Fruit fly (Drosophila melanogaster) whole organism, embryonic: ENCODE measurements around the gene Zn72D.

Experiments
- Bdp1 ChIP-seq: fragments of 200-800 bp; sonication (Bioruptor generic); optimal IDR thresholded peaks from 3 replicates; lab custom pipeline; 2016; ENCODE audit warnings: missing biosample characterization, missing genetic modification characterization
- BtbVII ChIP-seq: fragments of 200-800 bp; sonication (Bioruptor generic); optimal IDR thresholded peaks from 3 replicates; lab custom pipeline; 2017; ENCODE audit warnings: missing biosample characterization, mild to moderate bottlenecking, missing genetic modification characterization
- CG10431 ChIP-seq: fragments of 200-800 bp; sonication (Bioruptor generic); optimal IDR thresholded peaks from 3 replicates; lab custom pipeline; 2018; ENCODE audit warnings: missing biosample characterization, mild to moderate bottlenecking, missing genetic modification characterization
- CG12071 ChIP-seq: fragments of 200-800 bp; sonication (Bioruptor generic); optimal IDR thresholded peaks from 3 replicates; lab custom pipeline; 2018; ENCODE audit warnings: missing biosample characterization, mild to moderate bottlenecking, missing genetic modification characterization
- CG12104 ChIP-seq: fragments of 200-800 bp; sonication (Bioruptor generic); optimal IDR thresholded peaks from 3 replicates; lab custom pipeline; 2016; ENCODE audit warnings: missing biosample characterization, missing genetic modification characterization
- CG15011 ChIP-seq: fragments of 200-800 bp; sonication (Bioruptor generic); optimal IDR thresholded peaks from 3 replicates; lab custom pipeline; 2018; ENCODE audit warnings: missing biosample characterization, mild to moderate bottlenecking, missing genetic modification characterization
- CG17829 ChIP-seq: fragments of 200-800 bp; optimal IDR thresholded peaks from 2 replicates; lab custom pipeline; 2019; ENCODE audit warnings: missing biosample characterization, mild to moderate bottlenecking, missing genetic modification characterization, moderate library complexity
- CG2199 ChIP-seq: fragments of 200-800 bp; sonication (Bioruptor generic); IDR thresholded peaks from 3 replicates; pipeline ENCODE4 v1.3.6; 2022; ENCODE audit warnings: missing biosample characterization, missing genetic modification characterization
- CG2712 ChIP-seq: fragments of 200-800 bp; optimal IDR thresholded peaks from 3 replicates; lab custom pipeline; 2019; ENCODE audit warnings: missing biosample characterization, mild to moderate bottlenecking, missing genetic modification characterization, moderate library complexity
- CG3163 ChIP-seq: fragments of 200-800 bp; sonication (Bioruptor generic); optimal IDR thresholded peaks from 3 replicates; lab custom pipeline; 2016; ENCODE audit warnings: missing biosample characterization, missing genetic modification characterization
- CG32767 ChIP-seq: fragments of 200-800 bp; sonication (Bioruptor generic); IDR thresholded peaks from 2 replicates; pipeline ENCODE4 v1.3.6; 2022; ENCODE audit warnings: missing biosample characterization, missing genetic modification characterization
- CG3726 ChIP-seq: fragments of 200-800 bp; sonication (Bioruptor generic); IDR thresholded peaks from 3 replicates; pipeline ENCODE4, ENCODE4 v1.3.6; 2022; ENCODE audit warnings: missing biosample characterization, missing genetic modification characterization
- CG5245 ChIP-seq: fragments of 200-800 bp; sonication (Bioruptor generic); optimal IDR thresholded peaks from 3 replicates; lab custom pipeline; 2016; ENCODE audit warnings: missing biosample characterization, missing genetic modification characterization
- CG6272 ChIP-seq: fragments of 200-800 bp; sonication (Bioruptor generic); IDR thresholded peaks from 2 replicates; pipeline ENCODE4 v1.3.6; 2022; ENCODE audit warnings: missing biosample characterization, missing genetic modification characterization
- CG6854 ChIP-seq: fragments of 200-800 bp; sonication (Bioruptor generic); optimal IDR thresholded peaks from 3 replicates; lab custom pipeline; 2017; ENCODE audit warnings: missing biosample characterization, mild to moderate bottlenecking, missing genetic modification characterization
- CG7271 ChIP-seq: fragments of 200-800 bp; sonication (Bioruptor generic); optimal IDR thresholded peaks from 2 replicates; lab custom pipeline; 2018; ENCODE audit warnings: missing biosample characterization, mild to moderate bottlenecking, missing genetic modification characterization, moderate library complexity
- CG8388 ChIP-seq: fragments of 200-800 bp; sonication (Bioruptor generic); optimal IDR thresholded peaks from 2 replicates; lab custom pipeline; 2019; ENCODE audit warnings: missing biosample characterization, mild to moderate bottlenecking, missing genetic modification characterization, moderate library complexity
- Camta ChIP-seq: fragments of 200-800 bp; sonication (Bioruptor generic); optimal IDR thresholded peaks from 2 replicates; lab custom pipeline; 2016; ENCODE audit warnings: missing biosample characterization, missing genetic modification characterization
- Dip3 ChIP-seq: fragments of 200-800 bp; sonication (Bioruptor generic); optimal IDR thresholded peaks from 3 replicates; lab custom pipeline; 2016; ENCODE audit warnings: missing biosample characterization, missing genetic modification characterization
- Dll ChIP-seq: fragments of 200-800 bp; sonication (Bioruptor generic); IDR thresholded peaks from 4 replicates; pipeline ENCODE4 v1.3.6; 2022; ENCODE audit warnings: missing biosample characterization, missing genetic modification characterization; ENCODE audit not compliant: partially characterized antibody
- Eip74EF ChIP-seq, 2 experiments: fragments of 200-800 bp in 1 of 2; fragments of >200 bp in 1 of 2; sonication (Bioruptor generic) in 1 of 2; optimal IDR thresholded peaks; 2 replicates each; lab custom pipeline; 2017 to 2019; ENCODE audit warnings: missing biosample characterization in 2 of 2, missing genetic modification characterization in 2 of 2, mild to moderate bottlenecking in 1 of 2, moderate library complexity in 1 of 2
- Hr39 ChIP-seq: fragments of >200 bp; optimal IDR thresholded peaks from 2 replicates; lab custom pipeline; 2017
- Hr78 ChIP-seq, 2 experiments: fragments of 200-800 bp in 1 of 2; fragments of >200 bp in 1 of 2; sonication (Bioruptor generic) in 1 of 2; optimal IDR thresholded peaks; 2 replicates each; lab custom pipeline; 2017 to 2019; ENCODE audit warnings: missing biosample characterization in 2 of 2, missing genetic modification characterization in 2 of 2, mild to moderate bottlenecking in 1 of 2, moderate library complexity in 1 of 2
- Kr ChIP-seq: fragments of 200-800 bp; sonication (Bioruptor generic); optimal IDR thresholded peaks from 2 replicates; lab custom pipeline; 2017; ENCODE audit warnings: missing biosample characterization, mild to moderate bottlenecking, missing genetic modification characterization
- MESR4 ChIP-seq: fragments of 200-800 bp; sonication (Bioruptor generic); optimal IDR thresholded peaks from 2 replicates; lab custom pipeline; 2018; ENCODE audit warnings: missing biosample characterization, mild to moderate bottlenecking, missing genetic modification characterization, moderate library complexity
- Mes4 ChIP-seq: fragments of 200-800 bp; sonication (Bioruptor generic); optimal IDR thresholded peaks from 2 replicates; lab custom pipeline; 2016; ENCODE audit warnings: missing biosample characterization, missing genetic modification characterization
- Neu2 ChIP-seq: fragments of 200-800 bp; sonication (Bioruptor generic); optimal IDR thresholded peaks from 3 replicates; lab custom pipeline; 2016; ENCODE audit warnings: missing biosample characterization, missing genetic modification characterization, borderline replicate concordance
- Sox100B ChIP-seq: fragments of 200-800 bp; sonication (Bioruptor generic); optimal IDR thresholded peaks from 3 replicates; lab custom pipeline; 2018; ENCODE audit warnings: missing biosample characterization, mild to moderate bottlenecking, missing genetic modification characterization
- Ssrp ChIP-seq: fragments of 200-800 bp; sonication (Bioruptor generic); optimal IDR thresholded peaks from 2 replicates; lab custom pipeline; 2018; ENCODE audit warnings: missing biosample characterization, mild to moderate bottlenecking, missing genetic modification characterization, moderate library complexity
- Taf1 ChIP-seq: fragments of 200-800 bp; sonication (Bioruptor generic); IDR thresholded peaks from 2 replicates; pipeline ENCODE4 v1.3.6; 2022; ENCODE audit warnings: missing biosample characterization, missing genetic modification characterization
- ab ChIP-seq: fragments of 200-800 bp; sonication (Bioruptor generic); optimal IDR thresholded peaks from 2 replicates; lab custom pipeline; 2016; ENCODE audit warnings: missing biosample characterization, missing genetic modification characterization
- al ChIP-seq: fragments of 200-800 bp; sonication (Bioruptor generic); IDR thresholded peaks from 2 replicates; pipeline ENCODE4 v1.3.6; 2022; ENCODE audit warnings: missing biosample characterization, missing genetic modification characterization
- cg ChIP-seq: fragments of 200-800 bp; sonication (Bioruptor generic); optimal IDR thresholded peaks from 3 replicates; lab custom pipeline; 2019; ENCODE audit warnings: missing biosample characterization, mild to moderate bottlenecking, missing genetic modification characterization, moderate library complexity
- chn ChIP-seq: fragments of 200-800 bp; sonication (Bioruptor generic); optimal IDR thresholded peaks from 2 replicates; lab custom pipeline; 2016; ENCODE audit warnings: missing biosample characterization, missing genetic modification characterization
- emc ChIP-seq: fragments of 200-800 bp; sonication (Bioruptor generic); optimal IDR thresholded peaks from 2 replicates; lab custom pipeline; 2016; ENCODE audit warnings: missing biosample characterization, missing genetic modification characterization
- fru ChIP-seq: fragments of >200 bp; optimal IDR thresholded peaks from 2 replicates; lab custom pipeline; 2017
- ftz-f1 ChIP-seq: fragments of 200-800 bp; sonication (Bioruptor generic); optimal IDR thresholded peaks from 2 replicates; lab custom pipeline; 2016; ENCODE audit warnings: missing biosample characterization, missing genetic modification characterization
- grau ChIP-seq: fragments of 200-800 bp; optimal IDR thresholded peaks from 3 replicates; lab custom pipeline; 2019; ENCODE audit warnings: missing biosample characterization, mild to moderate bottlenecking, missing genetic modification characterization, moderate library complexity
- kay ChIP-seq: fragments of 200-800 bp; sonication (Bioruptor generic); optimal IDR thresholded peaks from 2 replicates; lab custom pipeline; 2016; ENCODE audit warnings: missing biosample characterization, missing genetic modification characterization
- lilli ChIP-seq: fragments of 200-800 bp; sonication (Bioruptor generic); optimal IDR thresholded peaks from 3 replicates; lab custom pipeline; 2016; ENCODE audit warnings: missing biosample characterization, missing genetic modification characterization
- lola ChIP-seq, 3 experiments: fragments of >200 bp in 2 of 3; fragments of 200-800 bp in 1 of 3; sonication (Bioruptor generic) in 1 of 3; optimal IDR thresholded peaks; 2 replicates each; lab custom pipeline; 2017 to 2019; ENCODE audit warnings: missing biosample characterization in 3 of 3, missing genetic modification characterization in 3 of 3, mild to moderate bottlenecking in 1 of 3, moderate library complexity in 1 of 3
- pho ChIP-seq: fragments of 200-800 bp; sonication (Bioruptor generic); optimal IDR thresholded peaks from 2 replicates; lab custom pipeline; 2016; ENCODE audit warnings: missing biosample characterization, missing genetic modification characterization
- phol ChIP-seq: fragments of 200-800 bp; sonication (Bioruptor generic); optimal IDR thresholded peaks from 3 replicates; lab custom pipeline; 2018; ENCODE audit warnings: missing biosample characterization, mild to moderate bottlenecking, missing genetic modification characterization, moderate library complexity
- row ChIP-seq: fragments of 200-800 bp; sonication (Bioruptor generic); IDR thresholded peaks from 3 replicates; pipeline ENCODE4 v1.3.6; 2022; ENCODE audit warnings: missing biosample characterization, missing genetic modification characterization
- run ChIP-seq: fragments of 200-800 bp; sonication (Bioruptor generic); optimal IDR thresholded peaks from 3 replicates; lab custom pipeline; 2018; ENCODE audit warnings: missing biosample characterization, mild to moderate bottlenecking, missing genetic modification characterization
- salm ChIP-seq: fragments of 200-800 bp; sonication (Bioruptor generic); optimal IDR thresholded peaks from 2 replicates; lab custom pipeline; 2018; ENCODE audit warnings: missing biosample characterization, mild to moderate bottlenecking, missing genetic modification characterization
- sima ChIP-seq: fragments of 200-800 bp; sonication (Bioruptor generic); optimal IDR thresholded peaks from 2 replicates; lab custom pipeline; 2016; ENCODE audit warnings: missing biosample characterization, missing genetic modification characterization
- slou ChIP-seq: fragments of 200-800 bp; sonication (Bioruptor generic); optimal IDR thresholded peaks from 3 replicates; lab custom pipeline; 2016; ENCODE audit warnings: missing biosample characterization, missing genetic modification characterization
- sug ChIP-seq: fragments of 200-800 bp; optimal IDR thresholded peaks from 2 replicates; lab custom pipeline; 2019; ENCODE audit warnings: missing biosample characterization, mild to moderate bottlenecking, missing genetic modification characterization, moderate library complexity
- twi ChIP-seq: fragments of 200-800 bp; optimal IDR thresholded peaks from 2 replicates; lab custom pipeline; 2019; ENCODE audit warnings: missing biosample characterization, mild to moderate bottlenecking, missing genetic modification characterization, moderate library complexity
- zen ChIP-seq: fragments of 200-800 bp; sonication (Bioruptor generic); optimal IDR thresholded peaks from 3 replicates; lab custom pipeline; 2018; ENCODE audit warnings: missing biosample characterization, mild to moderate bottlenecking, missing genetic modification characterization, moderate library complexity

The Zn72D gene

DNA sequence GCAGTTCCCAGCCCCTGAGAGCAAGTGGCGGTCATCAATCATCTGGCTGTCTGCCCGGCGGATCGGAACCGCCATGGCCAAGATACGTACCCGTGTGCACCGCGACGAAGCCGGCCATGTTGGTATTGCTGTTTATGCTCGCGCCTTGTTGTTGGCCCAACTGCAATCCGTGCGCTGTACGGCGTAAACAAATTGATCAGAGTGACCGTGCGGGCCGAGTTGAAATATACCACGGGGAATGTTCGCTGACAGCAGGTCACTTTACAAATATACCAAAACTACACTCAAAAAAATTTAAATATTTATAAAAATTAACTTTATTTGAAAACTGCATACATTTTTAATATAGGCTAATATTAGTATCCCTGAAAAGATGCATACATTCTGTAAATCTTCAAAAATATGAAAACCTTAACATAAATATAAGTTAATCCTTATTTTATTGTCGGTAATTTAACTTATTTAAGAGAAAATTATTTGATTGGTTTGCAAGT lies 25.1 kb downstream of the Zn72D start, which contains the start of gene Tasp1 (continued):
- peak; percentile 22 for TF ChIP-seq pho
- TF ChIP-seq ab (GFP tag; lab: Kevin White, UChicago), result no peak
- peak; percentile 54 for TF ChIP-seq zen
- TF ChIP-seq cg (GFP tag; lab: Kevin White, UChicago), result no peak
- TF ChIP-seq phol (tag; lab: Kevin White, UChicago), result peak; percentile 77
- no peak for TF ChIP-seq CG3726 (GFP tag; lab: Robert Waterston, UW)
- TF ChIP-seq Ssrp (tag; lab: Kevin White, UChicago), result peak; percentile 68
- TF ChIP-seq twi (tag; lab: Kevin White, UChicago), result peak; percentile 19
- TF ChIP-seq Sox100B (GFP tag; lab: Kevin White, UChicago), result peak; percentile 54
- no peak for TF ChIP-seq run (tag; lab: Kevin White, UChicago)
- no peak for TF ChIP-seq BtbVII (GFP tag; lab: Kevin White, UChicago)
- peak; percentile 83 for TF ChIP-seq CG2712
- no peak; the same call in 2 of the 4 replicates for TF ChIP-seq Dll (GFP tag; lab: Robert Waterston, UW)
- peak; percentile 12 for TF ChIP-seq CG5245 (GFP tag; lab: Kevin White, UChicago)
- no peak for TF ChIP-seq CG12071
- TF ChIP-seq CG10431 (GFP tag; lab: Kevin White, UChicago), result no peak
- peak; percentile 42 for TF ChIP-seq CG12104 (GFP tag; lab: Kevin White, UChicago)
- peak; percentile 78 for TF ChIP-seq grau (tag; lab: Kevin White, UChicago)
- no peak for TF ChIP-seq Eip74EF (GFP tag; optimal IDR thresholded peaks at IDR 0.05; lab: Kevin White, UChicago)
- TF ChIP-seq CG6854 (GFP tag; lab: Kevin White, UChicago), result no peak
- no peak for TF ChIP-seq emc (GFP tag; lab: Kevin White, UChicago)
- TF ChIP-seq chn (GFP tag; lab: Kevin White, UChicago), result peak; percentile 40
- peak; percentile 80 for TF ChIP-seq CG17829
- TF ChIP-seq MESR4 (GFP tag; lab: Kevin White, UChicago), result peak; percentile 82
- TF ChIP-seq CG6272 (GFP tag; lab: Robert Waterston, UW), result no peak
- TF ChIP-seq CG7271 (tag; lab: Kevin White, UChicago), result peak; percentile 39
- TF ChIP-seq ftz-f1 (GFP tag; lab: Kevin White, UChicago), result no peak
- TF ChIP-seq fru (lab: Kevin White, UChicago), result no peak
- TF ChIP-seq salm, result peak; percentile 39
- TF ChIP-seq CG3163 (GFP tag; lab: Kevin White, UChicago), result no peak
- TF ChIP-seq row (GFP tag; lab: Robert Waterston, UW), result peak; percentile 85
- no peak for TF ChIP-seq Camta (GFP tag; lab: Kevin White, UChicago)
- no peak for TF ChIP-seq sima (GFP tag; lab: Kevin White, UChicago)
- no peak for TF ChIP-seq slou (GFP tag; lab: Kevin White, UChicago)
- TF ChIP-seq Dip3 (GFP tag; lab: Kevin White, UChicago), result no peak
- no peak for TF ChIP-seq CG15011 (GFP tag; lab: Kevin White, UChicago)
- TF ChIP-seq Hr39 (lab: Kevin White, UChicago), result no peak
- 0 out of 2 replicates have a peak, but pooled peaks have one; percentile 32 for TF ChIP-seq Taf1
- peak; percentile 2 for TF ChIP-seq kay (GFP tag; lab: Kevin White, UChicago)
- no peak for TF ChIP-seq Mes4
- no peak for TF ChIP-seq Hr78 (GFP tag; optimal IDR thresholded peaks at IDR 0.05; lab: Kevin White, UChicago)
- TF ChIP-seq lola (GFP tag; optimal IDR thresholded peaks at IDR 0.05; lab: Kevin White, UChicago), result peak in 1 of 3 experiments; percentile 69
- no peak for TF ChIP-seq CG2199 (GFP tag; lab: Robert Waterston, UW)
- peak; percentile 38 for TF ChIP-seq lilli (GFP tag; lab: Kevin White, UChicago)
- peak; percentile 20 for TF ChIP-seq Bdp1 (GFP tag; lab: Kevin White, UChicago)
- peak; percentile 47 for TF ChIP-seq sug (tag; lab: Kevin White, UChicago)
- TF ChIP-seq CG8388 (GFP tag; lab: Kevin White, UChicago), result peak; percentile 67
- peak; percentile 52; the same call in 1 of the 2 replicates for TF ChIP-seq al (GFP tag; lab: Robert Waterston, UW)
- TF ChIP-seq Kr (GFP tag; lab: Kevin White, UChicago), result no peak
- no peak for TF ChIP-seq Neu2 (GFP tag; lab: Kevin White, UChicago)
- TF ChIP-seq CG32767 (GFP tag; lab: Robert Waterston, UW), result peak; percentile 52; the same call in 1 of the 2 replicates
